Worm (Caenorhabditis elegans) whole organism, L2 larva: ENCODE results near the gene F07C6.2.
A peak's percentile ranks its signal among the peaks of the same experiment; 100 is the strongest.

Experiments used
- C34F6.9 ChIP-seq: fragments of 150-350 bp; optimal IDR thresholded peaks from 2 replicates; lab custom pipeline; 2014; ENCODE audit warnings: missing biosample characterization, missing genetic modification characterization
- F13H6.1 ChIP-seq: sonication (generic microtip); optimal IDR thresholded peaks from 2 replicates; lab custom pipeline; 2016; ENCODE audit warnings: missing genetic modification characterization, missing compliant biosample characterization
- R02D3.7 ChIP-seq: fragments of 150-350 bp; optimal IDR thresholded peaks from 2 replicates; lab custom pipeline; 2014; ENCODE audit warnings: missing biosample characterization, missing genetic modification characterization
- Y55F3AM.14 ChIP-seq: fragments of 200-800 bp; sonication (Bioruptor generic); optimal IDR thresholded peaks from 2 replicates; lab custom pipeline; 2018; ENCODE audit warnings: mild to moderate bottlenecking, missing genetic modification characterization, missing compliant biosample characterization
- ZK546.5 ChIP-seq: sonication (generic microtip); optimal IDR thresholded peaks from 2 replicates; lab custom pipeline; 2017; ENCODE audit warnings: missing biosample characterization, missing genetic modification characterization
- alr-1 ChIP-seq: fragments of 150-350 bp; optimal IDR thresholded peaks from 2 replicates; lab custom pipeline; 2014; ENCODE audit warnings: missing biosample characterization, missing genetic modification characterization
- ama-1 ChIP-seq: fragments of 150-350 bp; optimal IDR thresholded peaks from 2 replicates; lab custom pipeline; 2018; ENCODE audit warnings: inconsistent platforms
- blmp-1 ChIP-seq: sonication (generic microtip); optimal IDR thresholded peaks from 2 replicates; lab custom pipeline; 2017; ENCODE audit warnings: missing genetic modification characterization, mild to moderate bottlenecking, missing compliant biosample characterization, antibody characterized with exemption, moderate library complexity; ENCODE audit not compliant: insufficient read depth
- ceh-16 ChIP-seq: fragments of 150-350 bp; optimal IDR thresholded peaks from 2 replicates; lab custom pipeline; 2014; ENCODE audit warnings: missing biosample characterization, missing genetic modification characterization
- ceh-82 ChIP-seq: fragments of 150-350 bp; optimal IDR thresholded peaks from 2 replicates; lab custom pipeline; 2014; ENCODE audit warnings: missing biosample characterization, missing genetic modification characterization
- crh-2 ChIP-seq: sonication (generic microtip); optimal IDR thresholded peaks from 2 replicates; lab custom pipeline; 2017; ENCODE audit warnings: missing biosample characterization, missing genetic modification characterization
- dmd-4 ChIP-seq: sonication (generic microtip); optimal IDR thresholded peaks from 2 replicates; lab custom pipeline; 2017; ENCODE audit warnings: missing biosample characterization, missing genetic modification characterization
- egl-27 ChIP-seq: sonication (generic microtip); optimal IDR thresholded peaks from 3 replicates; lab custom pipeline; 2017; ENCODE audit warnings: missing biosample characterization, missing genetic modification reagents, missing genetic modification characterization
- elt-1 ChIP-seq: fragments of 150-350 bp; optimal IDR thresholded peaks from 2 replicates; lab custom pipeline; 2014; ENCODE audit warnings: missing biosample characterization, missing genetic modification characterization
- elt-3 ChIP-seq: sonication (generic microtip); optimal IDR thresholded peaks from 2 replicates; lab custom pipeline; 2017; ENCODE audit warnings: missing biosample characterization, missing genetic modification characterization
- fos-1 ChIP-seq: fragments of 150-350 bp; optimal IDR thresholded peaks from 2 replicates; lab custom pipeline; 2014; ENCODE audit warnings: missing biosample characterization, missing genetic modification characterization
- gmeb-1 ChIP-seq: fragments of 150-350 bp; optimal IDR thresholded peaks from 2 replicates; lab custom pipeline; 2014; ENCODE audit warnings: missing biosample characterization, missing genetic modification characterization
- lin-11 ChIP-seq: fragments of 150-350 bp; sonication (generic microtip); optimal IDR thresholded peaks from 2 replicates; lab custom pipeline; 2014; ENCODE audit warnings: missing biosample characterization, missing genetic modification characterization, inconsistent platforms, mixed read lengths
- lin-13 ChIP-seq: fragments of 150-350 bp; optimal IDR thresholded peaks from 2 replicates; lab custom pipeline; 2014; ENCODE audit warnings: missing biosample characterization, missing genetic modification reagents, missing genetic modification characterization
- lin-39 ChIP-seq: fragments of 150-350 bp; optimal IDR thresholded peaks from 2 replicates; lab custom pipeline; 2014; ENCODE audit warnings: missing biosample characterization, missing genetic modification reagents, missing genetic modification characterization
- lsy-2 ChIP-seq, 2 experiments: fragments of 150-350 bp in 1 of 2; sonication (generic microtip) in 1 of 2; optimal IDR thresholded peaks; 2 replicates each; lab custom pipeline; 2014 to 2017; ENCODE audit warnings: missing biosample characterization in 2 of 2, missing genetic modification characterization in 2 of 2
- mbf-1 ChIP-seq: sonication (generic microtip); optimal IDR thresholded peaks from 2 replicates; lab custom pipeline; 2017; ENCODE audit warnings: missing biosample characterization, missing genetic modification characterization
- mdl-1 ChIP-seq, 2 experiments: fragments of 150-350 bp in 1 of 2; sonication (generic microtip) in 1 of 2; optimal IDR thresholded peaks; 2 replicates each; lab custom pipeline; 2017; ENCODE audit warnings: missing biosample characterization in 2 of 2, missing genetic modification characterization in 2 of 2
- nhr-12 ChIP-seq: fragments of 150-350 bp; optimal IDR thresholded peaks from 2 replicates; lab custom pipeline; 2014; ENCODE audit warnings: missing biosample characterization, missing genetic modification characterization
- nhr-129 ChIP-seq: fragments of 150-350 bp; optimal IDR thresholded peaks from 2 replicates; lab custom pipeline; 2014; ENCODE audit warnings: missing biosample characterization, missing genetic modification characterization
- nhr-21 ChIP-seq: fragments of 150-350 bp; optimal IDR thresholded peaks from 2 replicates; lab custom pipeline; 2014; ENCODE audit warnings: missing biosample characterization, missing genetic modification characterization
- nhr-23 ChIP-seq: fragments of 150-350 bp; optimal IDR thresholded peaks from 2 replicates; lab custom pipeline; 2014; ENCODE audit warnings: missing biosample characterization, missing genetic modification reagents, missing genetic modification characterization
- nhr-6 ChIP-seq: fragments of 150-350 bp; optimal IDR thresholded peaks from 2 replicates; lab custom pipeline; 2014; ENCODE audit warnings: missing biosample characterization, missing genetic modification characterization
- nhr-77 ChIP-seq: fragments of 150-350 bp; optimal IDR thresholded peaks from 2 replicates; lab custom pipeline; 2014; ENCODE audit warnings: missing biosample characterization, missing genetic modification characterization
- skn-1 ChIP-seq: sonication (generic microtip); optimal IDR thresholded peaks from 2 replicates; lab custom pipeline; 2017; ENCODE audit warnings: missing biosample characterization, missing genetic modification characterization
- sma-3 ChIP-seq: sonication (generic microtip); optimal IDR thresholded peaks from 2 replicates; lab custom pipeline; 2016; ENCODE audit warnings: missing genetic modification reagents, missing genetic modification characterization, missing compliant biosample characterization
- sma-9 ChIP-seq, 2 experiments: fragments of 150-350 bp in 1 of 2; sonication (generic microtip) in 1 of 2; optimal IDR thresholded peaks; 2 replicates each; lab custom pipeline; 2014 to 2016; ENCODE audit warnings: missing genetic modification characterization in 2 of 2, mild to moderate bottlenecking in 1 of 2, missing biosample characterization in 1 of 2, missing compliant biosample characterization in 1 of 2, missing genetic modification reagents in 1 of 2, moderate library complexity in 1 of 2
- snpc-4 ChIP-seq: fragments of 150-350 bp; optimal IDR thresholded peaks from 2 replicates; lab custom pipeline; 2014; ENCODE audit warnings: missing biosample characterization, missing genetic modification characterization
- unc-39 ChIP-seq: fragments of 150-350 bp; optimal IDR thresholded peaks from 2 replicates; lab custom pipeline; 2014; ENCODE audit warnings: missing biosample characterization, missing genetic modification characterization
- unc-55 ChIP-seq: fragments of 150-350 bp; sonication (generic microtip); optimal IDR thresholded peaks from 3 replicates; lab custom pipeline; 2014; ENCODE audit warnings: missing biosample characterization, missing genetic modification reagents, missing genetic modification characterization
- unc-62 ChIP-seq: fragments of 150-350 bp; optimal IDR thresholded peaks from 2 replicates; lab custom pipeline; 2014; ENCODE audit warnings: missing biosample characterization, missing genetic modification reagents, missing genetic modification characterization
- zag-1 ChIP-seq: fragments of 150-350 bp; optimal IDR thresholded peaks from 2 replicates; lab custom pipeline; 2014; ENCODE audit warnings: missing biosample characterization, missing genetic modification characterization
- ztf-11 ChIP-seq: sonication (generic microtip); optimal IDR thresholded peaks from 2 replicates; lab custom pipeline; 2017; ENCODE audit warnings: missing biosample characterization, missing genetic modification characterization
- ztf-4 ChIP-seq: fragments of 150-350 bp; optimal IDR thresholded peaks from 2 replicates; lab custom pipeline; 2014; ENCODE audit warnings: missing biosample characterization, missing genetic modification characterization

F07C6.2 gene

ce11 chrIV:12755641-12756040, 35.3 kb upstream of the F07C6.2 start:
- TF ChIP-seq lin-11: no peak
- no peak for TF ChIP-seq nhr-21 (tag; lab: Kevin White, UChicago)
- no peak for TF ChIP-seq nhr-6 (tag; lab: Kevin White, UChicago)
- no peak for TF ChIP-seq dmd-4 (tag; lab: Kevin White, UChicago)
- TF ChIP-seq blmp-1 (tag; lab: Kevin White, UChicago): no peak
- no peak for TF ChIP-seq Y55F3AM.14 (GFP tag; lab: Kevin White, UChicago)
- TF ChIP-seq F13H6.1 (tag; lab: Kevin White, UChicago): no peak
- TF ChIP-seq R02D3.7 (tag; lab: Kevin White, UChicago): no peak
- TF ChIP-seq mbf-1 (tag; lab: Kevin White, UChicago): no peak
- TF ChIP-seq nhr-23: no peak
- TF ChIP-seq sma-3 (GFP tag; lab: Kevin White, UChicago): no peak
- TF ChIP-seq ceh-82 (tag; lab: Kevin White, UChicago): no peak
- TF ChIP-seq nhr-12: no peak

- no peak for TF ChIP-seq mdl-1 (tag; optimal IDR thresholded peaks at IDR 0.05; lab: Kevin White, UChicago)
- TF ChIP-seq mbf-1 (tag; lab: Kevin White, UChicago): no peak
- TF ChIP-seq F13H6.1 (tag; lab: Kevin White, UChicago): no peak
- TF ChIP-seq ZK546.5 (tag; lab: Kevin White, UChicago): no peak
Observed at ce11 chrIV:12757470-12757869, 33.5 kb upstream of the F07C6.2 start, which contains the start of gene flp-9. Gene flp-9 (minus strand): TSS chrIV:12757570.

DNA sequence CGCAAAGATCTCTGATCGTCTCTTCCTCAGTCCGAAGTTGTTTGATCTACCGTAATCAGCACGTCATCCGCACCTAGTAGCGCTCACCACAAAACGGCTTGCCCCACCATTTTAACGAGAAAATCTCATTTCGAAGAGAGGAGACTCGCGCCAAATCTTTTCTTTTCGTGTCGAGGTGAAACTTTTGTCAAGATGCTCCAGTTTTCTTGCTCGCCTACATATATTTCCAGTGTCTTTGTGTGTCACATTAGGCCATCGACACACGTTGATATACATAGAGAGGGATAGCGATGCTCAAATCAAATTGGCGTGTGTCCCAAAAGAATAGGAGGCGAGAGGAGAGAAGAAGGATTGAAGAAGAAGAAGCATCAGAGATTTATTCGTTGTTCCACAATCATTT, 28.2 kb upstream of the F07C6.2 start:
- no peak for TF ChIP-seq ceh-16
- TF ChIP-seq F13H6.1 (tag; lab: Kevin White, UChicago): no peak
- no peak for TF ChIP-seq lin-39
- no peak for TF ChIP-seq nhr-12
- TF ChIP-seq fos-1 (tag; lab: Kevin White, UChicago): no peak
- no peak for TF ChIP-seq elt-1 (tag; lab: Kevin White, UChicago)
- TF ChIP-seq nhr-6 (tag; lab: Kevin White, UChicago): no peak
- TF ChIP-seq gmeb-1: no peak
- no peak for TF ChIP-seq alr-1 (tag; lab: Kevin White, UChicago)
- TF ChIP-seq lsy-2 (tag; optimal IDR thresholded peaks at IDR 0.05; lab: Kevin White, UChicago): no peak
- TF ChIP-seq unc-62 (GFP tag; lab: Kevin White, UChicago): no peak
- TF ChIP-seq Y55F3AM.14 (GFP tag; lab: Kevin White, UChicago): no peak
- TF ChIP-seq ceh-82 (tag; lab: Kevin White, UChicago): no peak

DNA sequence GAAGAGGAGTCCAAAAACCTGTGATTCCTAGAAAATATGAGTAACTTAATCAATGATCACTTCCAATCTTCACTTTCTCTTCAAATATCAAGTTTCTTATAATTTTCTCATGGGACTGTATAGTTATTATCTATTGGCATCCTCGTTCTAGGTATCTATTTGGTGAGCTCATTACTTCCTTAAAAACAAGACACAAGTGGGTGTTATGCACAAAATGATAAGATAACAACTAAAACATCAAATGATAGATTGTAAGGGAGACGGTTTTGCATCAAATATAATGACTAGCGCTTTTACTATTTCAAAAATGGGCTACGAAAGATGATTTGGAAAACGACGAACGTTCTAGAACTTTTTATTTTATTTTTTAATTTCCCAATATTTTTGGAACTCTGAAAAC, 25.9 kb upstream of the F07C6.2 start, which contains the start of gene ZK897.10:
Gene ZK897.10 (plus strand): TSS at position 285 of the 400 bp plus-strand sequence.
- TF ChIP-seq nhr-129 (tag; lab: Kevin White, UChicago) (no peak), R02D3.7 (tag; lab: Kevin White, UChicago) (no peak), Y55F3AM.14 (GFP tag; lab: Kevin White, UChicago) (no peak), unc-55 (GFP tag; lab: Kevin White, UChicago) (no peak), fos-1 (tag; lab: Kevin White, UChicago) (peak; percentile 34), ama-1 (no peak), blmp-1 (tag; lab: Kevin White, UChicago) (no peak)

ce11 chrIV:12771414-12771813, 19.6 kb upstream of the F07C6.2 start:
- TF ChIP-seq fos-1 (tag; lab: Kevin White, UChicago) (peak; percentile 20), nhr-77 (tag; lab: Kevin White, UChicago) (no peak), mdl-1 (tag; optimal IDR thresholded peaks at IDR 0.05; lab: Kevin White, UChicago) (peak; percentile 50 to 80), lsy-2 (tag; optimal IDR thresholded peaks at IDR 0.05; lab: Kevin White, UChicago) (peak in 1 of 2 experiments; percentile 58), lin-13 (GFP tag; lab: Kevin White, UChicago) (peak; percentile 54), unc-39 (tag; lab: Kevin White, UChicago) (peak; percentile 32), lin-39 (no peak), Y55F3AM.14 (GFP tag; lab: Kevin White, UChicago) (peak; percentile 58), C34F6.9 (tag; lab: Kevin White, UChicago) (peak; percentile 70), lin-11 (peak; percentile 64), zag-1 (peak; percentile 79), F13H6.1 (tag; lab: Kevin White, UChicago) (peak; percentile 81), elt-3 (tag; lab: Kevin White, UChicago) (no peak), nhr-21 (tag; lab: Kevin White, UChicago) (no peak), skn-1 (no peak), unc-55 (GFP tag; lab: Kevin White, UChicago) (peak; percentile 82), ztf-4 (tag; lab: Kevin White, UChicago) (peak; percentile 5), R02D3.7 (tag; lab: Kevin White, UChicago) (no peak), sma-9 (GFP tag; optimal IDR thresholded peaks at IDR 0.05; lab: Kevin White, UChicago) (peak; percentile 62), sma-9 (tag; optimal IDR thresholded peaks at IDR 0.05; lab: Kevin White, UChicago) (no peak), mbf-1 (tag; lab: Kevin White, UChicago) (no peak), snpc-4 (tag; lab: Kevin White, UChicago) (no peak), egl-27 (tag; lab: Kevin White, UChicago) (peak; percentile 28), ceh-16 (no peak), crh-2 (tag; lab: Kevin White, UChicago) (peak; percentile 16), ztf-11 (tag; lab: Kevin White, UChicago) (no peak), nhr-129 (tag; lab: Kevin White, UChicago) (peak; percentile 61)
